Worm (Caenorhabditis elegans) whole organism, L2 larva: ENCODE data around the gene meg-4.

Experiments
- C34F6.9 ChIP-seq: fragments of 150-350 bp; optimal IDR thresholded peaks from 2 replicates; lab custom pipeline; 2014; ENCODE audit warnings: missing biosample characterization, missing genetic modification characterization
- F13H6.1 ChIP-seq: sonication (generic microtip); optimal IDR thresholded peaks from 2 replicates; lab custom pipeline; 2016; ENCODE audit warnings: missing genetic modification characterization, missing compliant biosample characterization
- R02D3.7 ChIP-seq: fragments of 150-350 bp; optimal IDR thresholded peaks from 2 replicates; lab custom pipeline; 2014; ENCODE audit warnings: missing biosample characterization, missing genetic modification characterization
- Y55F3AM.14 ChIP-seq: fragments of 200-800 bp; sonication (Bioruptor generic); optimal IDR thresholded peaks from 2 replicates; lab custom pipeline; 2018; ENCODE audit warnings: mild to moderate bottlenecking, missing genetic modification characterization, missing compliant biosample characterization
- ZK546.5 ChIP-seq: sonication (generic microtip); optimal IDR thresholded peaks from 2 replicates; lab custom pipeline; 2017; ENCODE audit warnings: missing biosample characterization, missing genetic modification characterization
- alr-1 ChIP-seq: fragments of 150-350 bp; optimal IDR thresholded peaks from 2 replicates; lab custom pipeline; 2014; ENCODE audit warnings: missing biosample characterization, missing genetic modification characterization
- aly-2 ChIP-seq: fragments of 150-350 bp; optimal IDR thresholded peaks from 2 replicates; lab custom pipeline; 2014; ENCODE audit warnings: missing biosample characterization, missing genetic modification characterization
- ama-1 ChIP-seq: fragments of 150-350 bp; optimal IDR thresholded peaks from 2 replicates; lab custom pipeline; 2018; ENCODE audit warnings: inconsistent platforms
- blmp-1 ChIP-seq: sonication (generic microtip); optimal IDR thresholded peaks from 2 replicates; lab custom pipeline; 2017; ENCODE audit warnings: missing genetic modification characterization, mild to moderate bottlenecking, missing compliant biosample characterization, antibody characterized with exemption, moderate library complexity; ENCODE audit not compliant: insufficient read depth
- ceh-16 ChIP-seq: fragments of 150-350 bp; optimal IDR thresholded peaks from 2 replicates; lab custom pipeline; 2014; ENCODE audit warnings: missing biosample characterization, missing genetic modification characterization
- ceh-82 ChIP-seq: fragments of 150-350 bp; optimal IDR thresholded peaks from 2 replicates; lab custom pipeline; 2014; ENCODE audit warnings: missing biosample characterization, missing genetic modification characterization
- crh-2 ChIP-seq: sonication (generic microtip); optimal IDR thresholded peaks from 2 replicates; lab custom pipeline; 2017; ENCODE audit warnings: missing biosample characterization, missing genetic modification characterization
- dmd-4 ChIP-seq: sonication (generic microtip); optimal IDR thresholded peaks from 2 replicates; lab custom pipeline; 2017; ENCODE audit warnings: missing biosample characterization, missing genetic modification characterization
- egl-27 ChIP-seq: sonication (generic microtip); optimal IDR thresholded peaks from 3 replicates; lab custom pipeline; 2017; ENCODE audit warnings: missing biosample characterization, missing genetic modification reagents, missing genetic modification characterization
- elt-3 ChIP-seq: sonication (generic microtip); optimal IDR thresholded peaks from 2 replicates; lab custom pipeline; 2017; ENCODE audit warnings: missing biosample characterization, missing genetic modification characterization
- gmeb-1 ChIP-seq: fragments of 150-350 bp; optimal IDR thresholded peaks from 2 replicates; lab custom pipeline; 2014; ENCODE audit warnings: missing biosample characterization, missing genetic modification characterization
- lin-39 ChIP-seq: fragments of 150-350 bp; optimal IDR thresholded peaks from 2 replicates; lab custom pipeline; 2014; ENCODE audit warnings: missing biosample characterization, missing genetic modification reagents, missing genetic modification characterization
- lsy-2 ChIP-seq, 2 experiments: fragments of 150-350 bp in 1 of 2; sonication (generic microtip) in 1 of 2; optimal IDR thresholded peaks; 2 replicates each; lab custom pipeline; 2014 to 2017; ENCODE audit warnings: missing biosample characterization in 2 of 2, missing genetic modification characterization in 2 of 2
- mab-5 ChIP-seq: fragments of 150-350 bp; optimal IDR thresholded peaks from 2 replicates; lab custom pipeline; 2014; ENCODE audit warnings: missing biosample characterization, missing genetic modification characterization
- mbf-1 ChIP-seq: sonication (generic microtip); optimal IDR thresholded peaks from 2 replicates; lab custom pipeline; 2017; ENCODE audit warnings: missing biosample characterization, missing genetic modification characterization
- mdl-1 ChIP-seq, 2 experiments: fragments of 150-350 bp in 1 of 2; sonication (generic microtip) in 1 of 2; optimal IDR thresholded peaks; 2 replicates each; lab custom pipeline; 2017; ENCODE audit warnings: missing biosample characterization in 2 of 2, missing genetic modification characterization in 2 of 2
- nhr-10 ChIP-seq: sonication (generic microtip); optimal IDR thresholded peaks from 2 replicates; lab custom pipeline; 2017; ENCODE audit warnings: missing biosample characterization, missing genetic modification characterization
- nhr-11 ChIP-seq: fragments of 150-350 bp; optimal IDR thresholded peaks from 2 replicates; lab custom pipeline; 2014; ENCODE audit warnings: missing biosample characterization, missing genetic modification characterization
- nhr-12 ChIP-seq: fragments of 150-350 bp; optimal IDR thresholded peaks from 2 replicates; lab custom pipeline; 2014; ENCODE audit warnings: missing biosample characterization, missing genetic modification characterization
- nhr-21 ChIP-seq: fragments of 150-350 bp; optimal IDR thresholded peaks from 2 replicates; lab custom pipeline; 2014; ENCODE audit warnings: missing biosample characterization, missing genetic modification characterization
- nhr-23 ChIP-seq: fragments of 150-350 bp; optimal IDR thresholded peaks from 2 replicates; lab custom pipeline; 2014; ENCODE audit warnings: missing biosample characterization, missing genetic modification reagents, missing genetic modification characterization
- nhr-237 ChIP-seq: fragments of 150-350 bp; optimal IDR thresholded peaks from 2 replicates; lab custom pipeline; 2014; ENCODE audit warnings: missing biosample characterization, missing genetic modification characterization
- nhr-25 ChIP-seq: fragments of 150-350 bp; sonication (generic microtip); optimal IDR thresholded peaks from 3 replicates; lab custom pipeline; 2014; ENCODE audit warnings: missing biosample characterization, missing genetic modification characterization
- nhr-6 ChIP-seq: fragments of 150-350 bp; optimal IDR thresholded peaks from 2 replicates; lab custom pipeline; 2014; ENCODE audit warnings: missing biosample characterization, missing genetic modification characterization
- nhr-77 ChIP-seq: fragments of 150-350 bp; optimal IDR thresholded peaks from 2 replicates; lab custom pipeline; 2014; ENCODE audit warnings: missing biosample characterization, missing genetic modification characterization
- sem-4 ChIP-seq: fragments of 150-350 bp; optimal IDR thresholded peaks from 2 replicates; lab custom pipeline; 2014; ENCODE audit warnings: missing biosample characterization, missing genetic modification reagents, missing genetic modification characterization
- skn-1 ChIP-seq: sonication (generic microtip); optimal IDR thresholded peaks from 2 replicates; lab custom pipeline; 2017; ENCODE audit warnings: missing biosample characterization, missing genetic modification characterization
- sma-3 ChIP-seq: sonication (generic microtip); optimal IDR thresholded peaks from 2 replicates; lab custom pipeline; 2016; ENCODE audit warnings: missing genetic modification reagents, missing genetic modification characterization, missing compliant biosample characterization
- sma-9 ChIP-seq, 2 experiments: fragments of 150-350 bp in 1 of 2; sonication (generic microtip) in 1 of 2; optimal IDR thresholded peaks; 2 replicates each; lab custom pipeline; 2014 to 2016; ENCODE audit warnings: missing genetic modification characterization in 2 of 2, mild to moderate bottlenecking in 1 of 2, missing biosample characterization in 1 of 2, missing compliant biosample characterization in 1 of 2, missing genetic modification reagents in 1 of 2, moderate library complexity in 1 of 2
- unc-39 ChIP-seq: fragments of 150-350 bp; optimal IDR thresholded peaks from 2 replicates; lab custom pipeline; 2014; ENCODE audit warnings: missing biosample characterization, missing genetic modification characterization
- unc-55 ChIP-seq: fragments of 150-350 bp; sonication (generic microtip); optimal IDR thresholded peaks from 3 replicates; lab custom pipeline; 2014; ENCODE audit warnings: missing biosample characterization, missing genetic modification reagents, missing genetic modification characterization
- unc-62 ChIP-seq: fragments of 150-350 bp; optimal IDR thresholded peaks from 2 replicates; lab custom pipeline; 2014; ENCODE audit warnings: missing biosample characterization, missing genetic modification reagents, missing genetic modification characterization
- zag-1 ChIP-seq: fragments of 150-350 bp; optimal IDR thresholded peaks from 2 replicates; lab custom pipeline; 2014; ENCODE audit warnings: missing biosample characterization, missing genetic modification characterization
- ztf-1 ChIP-seq: fragments of 200-800 bp; sonication (Bioruptor generic); conservative IDR thresholded peaks from 2 replicates; pipeline ENCODE4 v1.3.6; 2022; ENCODE audit warnings: missing genetic modification characterization, missing compliant biosample characterization
- ztf-11 ChIP-seq: sonication (generic microtip); optimal IDR thresholded peaks from 2 replicates; lab custom pipeline; 2017; ENCODE audit warnings: missing biosample characterization, missing genetic modification characterization

Gene meg-4

DNA sequence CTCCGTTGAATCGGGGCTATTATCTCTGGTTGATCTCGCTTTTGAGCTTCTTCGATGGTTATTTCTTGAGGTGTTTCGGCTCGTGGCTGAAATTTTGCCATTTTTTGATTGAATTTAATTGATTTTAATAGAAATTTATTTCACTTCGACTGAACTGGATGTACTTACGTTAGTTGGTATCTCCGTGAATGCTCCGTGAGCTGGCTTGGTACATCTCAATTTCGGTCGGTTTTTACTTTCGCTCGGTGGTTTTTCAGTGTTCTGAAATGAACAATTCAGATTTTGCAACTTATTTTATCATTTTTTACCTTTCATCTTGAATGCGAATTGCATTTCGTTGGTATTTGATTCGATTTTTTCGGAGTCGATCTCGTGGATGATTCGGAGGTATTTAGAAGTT is 17.8 kb upstream of the meg-4 start, which contains the start of gene R09H3.2:
R09H3.2 (minus strand) TSS at position 101 of the 400 bp plus-strand sequence.
- TF ChIP-seq nhr-77 (no peak), F13H6.1 (tag; lab: Kevin White, UChicago) (no peak), blmp-1 (no peak), gmeb-1 (tag; lab: Kevin White, UChicago) (no peak), skn-1 (tag; lab: Kevin White, UChicago) (no peak), nhr-6 (tag; lab: Kevin White, UChicago) (no peak), nhr-10 (tag; lab: Kevin White, UChicago) (no peak), unc-39 (tag; lab: Kevin White, UChicago) (no peak), ceh-16 (tag; lab: Kevin White, UChicago) (no peak), nhr-237 (no peak), nhr-11 (no peak), sem-4 (tag; lab: Kevin White, UChicago) (no peak), alr-1 (tag; lab: Kevin White, UChicago) (no peak), mab-5 (no peak), ama-1 (lab: Kevin White, UChicago) (no peak), R02D3.7 (tag; lab: Kevin White, UChicago) (no peak), aly-2 (tag; lab: Kevin White, UChicago) (no peak), crh-2 (tag; lab: Kevin White, UChicago) (no peak), nhr-21 (tag; lab: Kevin White, UChicago) (no peak), C34F6.9 (no peak)

DNA sequence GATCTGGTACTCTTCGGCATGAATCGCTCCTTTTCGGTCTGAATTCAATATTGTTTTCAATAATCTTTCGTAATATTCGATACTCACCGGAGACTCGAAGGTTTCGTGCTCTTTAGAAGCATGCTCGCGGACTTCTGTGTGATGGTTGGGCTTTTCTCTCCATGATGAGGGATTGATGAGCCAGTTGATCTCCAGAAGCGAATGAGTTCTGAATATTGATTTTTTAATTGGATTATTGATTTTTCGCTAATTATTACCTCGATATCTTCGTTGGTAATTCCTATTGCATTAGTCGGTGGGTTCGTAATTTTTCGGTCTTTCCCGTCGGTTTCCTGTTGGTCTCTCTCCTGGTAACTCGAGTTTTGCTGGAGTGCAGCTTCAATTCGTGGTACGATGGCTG is 15.7 kb upstream of the meg-4 start:
- TF ChIP-seq blmp-1: no peak
- TF ChIP-seq zag-1 (tag; lab: Kevin White, UChicago): no peak
- no peak for TF ChIP-seq elt-3
- no peak for TF ChIP-seq lsy-2 (tag; optimal IDR thresholded peaks at IDR 0.05; lab: Kevin White, UChicago)
- no peak for TF ChIP-seq nhr-21 (tag; lab: Kevin White, UChicago)
- TF ChIP-seq unc-55: no peak
- TF ChIP-seq sma-9 (GFP tag; optimal IDR thresholded peaks at IDR 0.05; lab: Kevin White, UChicago): no peak
- no peak for TF ChIP-seq sma-9 (tag; optimal IDR thresholded peaks at IDR 0.05; lab: Kevin White, UChicago)
- TF ChIP-seq mdl-1 (tag; optimal IDR thresholded peaks at IDR 0.05; lab: Kevin White, UChicago): no peak
- TF ChIP-seq aly-2 (tag; lab: Kevin White, UChicago): no peak
- no peak for TF ChIP-seq ztf-11 (tag; lab: Kevin White, UChicago)
- no peak for TF ChIP-seq dmd-4
- no peak for TF ChIP-seq nhr-23 (tag; lab: Kevin White, UChicago)
- no peak for TF ChIP-seq nhr-11
- no peak for TF ChIP-seq ceh-82 (tag; lab: Kevin White, UChicago)
- no peak for TF ChIP-seq ztf-1 (GFP tag; lab: Robert Waterston, UW)
- TF ChIP-seq nhr-77: no peak
- TF ChIP-seq Y55F3AM.14 (GFP tag; lab: Kevin White, UChicago): no peak
- no peak for TF ChIP-seq unc-62 (GFP tag; lab: Kevin White, UChicago)
- TF ChIP-seq sma-3: no peak
- TF ChIP-seq, all 48 proteins: peak for 0

DNA sequence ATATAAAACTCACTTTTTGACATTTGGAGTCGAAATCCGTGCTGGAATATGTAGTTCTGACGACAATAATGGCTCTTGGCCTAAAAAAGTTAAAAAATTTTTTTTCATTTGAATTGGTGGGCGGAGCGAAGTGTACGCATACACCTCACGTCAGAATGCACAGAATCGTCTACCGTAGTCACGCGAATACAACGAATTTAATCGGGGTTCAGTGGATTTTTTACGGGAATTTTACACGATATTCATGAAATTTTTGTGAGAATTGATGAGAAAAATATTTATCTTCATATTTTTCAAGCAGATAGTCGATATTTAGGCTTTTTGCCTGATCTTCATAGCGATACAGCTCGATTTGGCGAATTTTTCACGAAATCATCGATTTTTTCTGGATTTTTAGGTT is 14.0 kb upstream of the meg-4 start, which contains the start of gene R09H3.3:
R09H3.3 (minus strand) TSS at position 101 of the 400 bp plus-strand sequence.
- no peak for TF ChIP-seq ceh-16 (tag; lab: Kevin White, UChicago)
- TF ChIP-seq nhr-23 (tag; lab: Kevin White, UChicago): no peak
- TF ChIP-seq Y55F3AM.14 (GFP tag; lab: Kevin White, UChicago): no peak
- no peak for TF ChIP-seq ZK546.5 (tag; lab: Kevin White, UChicago)
- no peak for TF ChIP-seq nhr-11
- TF ChIP-seq nhr-21 (tag; lab: Kevin White, UChicago): no peak
- no peak for TF ChIP-seq nhr-237
- no peak for TF ChIP-seq sem-4 (tag; lab: Kevin White, UChicago)
- TF ChIP-seq mdl-1 (tag; optimal IDR thresholded peaks at IDR 0.05; lab: Kevin White, UChicago): no peak
- TF ChIP-seq nhr-25 (tag; lab: Kevin White, UChicago): no peak
- TF ChIP-seq lin-39 (tag; lab: Kevin White, UChicago): no peak
- no peak for TF ChIP-seq nhr-12
- TF ChIP-seq alr-1 (tag; lab: Kevin White, UChicago): no peak
- no peak for TF ChIP-seq F13H6.1 (tag; lab: Kevin White, UChicago)
- no peak for TF ChIP-seq egl-27 (tag; lab: Kevin White, UChicago)
- TF ChIP-seq mbf-1 (tag; lab: Kevin White, UChicago): no peak
- TF ChIP-seq sma-9 (GFP tag; optimal IDR thresholded peaks at IDR 0.05; lab: Kevin White, UChicago): no peak
- no peak for TF ChIP-seq sma-9 (tag; optimal IDR thresholded peaks at IDR 0.05; lab: Kevin White, UChicago)
- no peak for TF ChIP-seq nhr-77
- no peak for TF ChIP-seq R02D3.7 (tag; lab: Kevin White, UChicago)
